Fruit fly (Drosophila melanogaster): ENCODE data around the gene CG5194.
A peak's percentile ranks its signal among the peaks of the same experiment; 100 is the strongest.

The CG5194 gene

dm6 chr3L:9028057-9028456 lies 18.4 kb upstream of the CG5194 start (continued):
- TF ChIP-seq CG2875 (GFP tag; optimal IDR thresholded peaks at IDR 0.05): peak; percentile 6
- no peak for TF ChIP-seq Max (GFP tag; optimal IDR thresholded peaks at IDR 0.05)
- TF ChIP-seq fd64A (GFP tag; optimal IDR thresholded peaks at IDR 0.05): no peak
- TF ChIP-seq CG10274 (GFP tag; optimal IDR thresholded peaks at IDR 0.05): no peak
- TF ChIP-seq CG17186 (GFP tag; optimal IDR thresholded peaks at IDR 0.05): no peak
- no peak for TF ChIP-seq lbe (GFP tag; optimal IDR thresholded peaks at IDR 0.05)
- no peak for TF ChIP-seq ems (GFP tag; optimal IDR thresholded peaks at IDR 0.05)
- no peak for TF ChIP-seq BtbVII (GFP tag; optimal IDR thresholded peaks at IDR 0.05)
- TF ChIP-seq mam (GFP tag; optimal IDR thresholded peaks at IDR 0.05): no peak
- no peak for TF ChIP-seq CG3163 (GFP tag; optimal IDR thresholded peaks at IDR 0.05)
- no peak for TF ChIP-seq CG12155 (GFP tag; optimal IDR thresholded peaks at IDR 0.05)
- no peak for TF ChIP-seq repo (GFP tag; optimal IDR thresholded peaks at IDR 0.05)
- TF ChIP-seq Taf1 (GFP tag; IDR thresholded peaks at IDR 0.05): no peak
- no peak for TF ChIP-seq sqz (GFP tag; optimal IDR thresholded peaks at IDR 0.05)
- TF ChIP-seq B-H2 (GFP tag; optimal IDR thresholded peaks at IDR 0.05): no peak
- TF ChIP-seq Nf-YC (tag; optimal IDR thresholded peaks at IDR 0.05): no peak
- peak; percentile 41 for TF ChIP-seq CG2678 (tag; optimal IDR thresholded peaks at IDR 0.05)
- TF ChIP-seq Ssrp (tag; optimal IDR thresholded peaks at IDR 0.05): peak; percentile 63
- no peak for TF ChIP-seq rib (GFP tag; IDR thresholded peaks at IDR 0.05)
- no peak for TF ChIP-seq sens-2 (GFP tag; IDR thresholded peaks at IDR 0.05)
- no peak for TF ChIP-seq CG17612 (GFP tag; IDR thresholded peaks at IDR 0.05)
- TF ChIP-seq prd (optimal IDR thresholded peaks at IDR 0.05): no peak
- TF ChIP-seq prd (GFP tag; IDR thresholded peaks at IDR 0.05): peak; percentile 61; the same call in 2 of the 3 replicates
- TF ChIP-seq CG3838 (GFP tag; optimal IDR thresholded peaks at IDR 0.05): no peak
- peak; percentile 53 for TF ChIP-seq CG2202 (tag; optimal IDR thresholded peaks at IDR 0.05)
- no peak for TF ChIP-seq CG12659 (GFP tag; optimal IDR thresholded peaks at IDR 0.05)
- TF ChIP-seq ase (GFP tag; IDR thresholded peaks at IDR 0.05): 0 out of 3 replicates have a peak, but pooled peaks have one; percentile 28
- peak; percentile 34; the same call in 1 of the 2 replicates for TF ChIP-seq E2f2 (GFP tag; IDR thresholded peaks at IDR 0.05)
- no peak for TF ChIP-seq H15 (GFP tag; IDR thresholded peaks at IDR 0.05)
- no peak for TF ChIP-seq vnd (GFP tag; IDR thresholded peaks at IDR 0.05; ENCODE audit: partially characterized antibody)
- no peak for TF ChIP-seq Jarid2 (GFP tag; optimal IDR thresholded peaks at IDR 0.05)
- peak; percentile 12 for TF ChIP-seq jing (GFP tag; optimal IDR thresholded peaks at IDR 0.05)
- TF ChIP-seq CG32767 (GFP tag; IDR thresholded peaks at IDR 0.05): no peak
- TF ChIP-seq wor (GFP tag; IDR thresholded peaks at IDR 0.05): no peak
- no peak for TF ChIP-seq Fer3 (tag; optimal IDR thresholded peaks at IDR 0.05)
- TF ChIP-seq CG18476 (GFP tag; optimal IDR thresholded peaks at IDR 0.05): peak; percentile 26
- no peak for TF ChIP-seq TFAM (GFP tag; optimal IDR thresholded peaks at IDR 0.05)
- TF ChIP-seq stwl (tag; optimal IDR thresholded peaks at IDR 0.05): no peak
- TF ChIP-seq Opbp (GFP tag; IDR thresholded peaks at IDR 0.05; ENCODE audit: partially characterized antibody): no peak
- no peak for TF ChIP-seq HmgZ (tag; optimal IDR thresholded peaks at IDR 0.05)
- no peak for TF ChIP-seq Dfd (GFP tag; optimal IDR thresholded peaks at IDR 0.05)
- TF ChIP-seq CG17829 (tag; optimal IDR thresholded peaks at IDR 0.05): peak; percentile 55
- no peak for TF ChIP-seq Bteb2 (GFP tag; optimal IDR thresholded peaks at IDR 0.05)
- TF ChIP-seq CG10979 (tag; optimal IDR thresholded peaks at IDR 0.05): peak; percentile 76
- TF ChIP-seq Mrtf (GFP tag; IDR thresholded peaks at IDR 0.05): no peak
- TF ChIP-seq CG11504 (tag; optimal IDR thresholded peaks at IDR 0.05): peak; percentile 60
- no peak for TF ChIP-seq GATAe (GFP tag; conservative IDR thresholded peaks at IDR 0.05)
- no peak for TF ChIP-seq CG12744 (GFP tag; optimal IDR thresholded peaks at IDR 0.05)
- no peak for TF ChIP-seq wdn (GFP tag; IDR thresholded peaks at IDR 0.05)
- TF ChIP-seq CG34224 (GFP tag; IDR thresholded peaks at IDR 0.05; ENCODE audit: partially characterized antibody): no peak
- TF ChIP-seq CHES-1-like (GFP tag; optimal IDR thresholded peaks at IDR 0.05): peak; percentile 1
- no peak for TF ChIP-seq MESR4 (GFP tag; optimal IDR thresholded peaks at IDR 0.05)

All from whole organism, embryonic.